Worm (Caenorhabditis elegans): ENCODE data around the gene coq-5.

ce11 chrIII:7861535-7862120 is 3.4 kb upstream of the coq-5 start, which contains the start of gene snr-5:
- TF ChIP-seq B0310.2 (tag; optimal IDR thresholded peaks at IDR 0.05) (no peak), F13C5.2 (tag; optimal IDR thresholded peaks at IDR 0.05) (no peak), ama-1 (optimal IDR thresholded peaks at IDR 0.05) (no peak), flt-1 (GFP tag; IDR thresholded peaks at IDR 0.05) (no peak), ceh-13 (GFP tag; optimal IDR thresholded peaks at IDR 0.05) (no peak), hmg-4 (GFP tag; optimal IDR thresholded peaks at IDR 0.05) (no peak), pes-1 (GFP tag; IDR thresholded peaks at IDR 0.05) (no peak), ets-7 (tag; optimal IDR thresholded peaks at IDR 0.05) (no peak), tbx-11 (GFP tag; IDR thresholded peaks at IDR 0.05) (no peak), sea-1 (GFP tag; conservative IDR thresholded peaks at IDR 0.05) (no peak)
